Worm (Caenorhabditis elegans) whole organism, L4/young adult: ENCODE data around the gene rbbp-5.

Experiments
- W03F9.2 ChIP-seq: fragments of 150-350 bp; optimal IDR thresholded peaks from 2 replicates; lab custom pipeline; 2014; ENCODE audit warnings: missing biosample characterization, missing genetic modification characterization
- dao-5 ChIP-seq: sonication (generic microtip); optimal IDR thresholded peaks from 2 replicates; lab custom pipeline; 2016; ENCODE audit warnings: missing genotype, missing genetic modification characterization, moderate library complexity, missing compliant biosample characterization

DNA sequence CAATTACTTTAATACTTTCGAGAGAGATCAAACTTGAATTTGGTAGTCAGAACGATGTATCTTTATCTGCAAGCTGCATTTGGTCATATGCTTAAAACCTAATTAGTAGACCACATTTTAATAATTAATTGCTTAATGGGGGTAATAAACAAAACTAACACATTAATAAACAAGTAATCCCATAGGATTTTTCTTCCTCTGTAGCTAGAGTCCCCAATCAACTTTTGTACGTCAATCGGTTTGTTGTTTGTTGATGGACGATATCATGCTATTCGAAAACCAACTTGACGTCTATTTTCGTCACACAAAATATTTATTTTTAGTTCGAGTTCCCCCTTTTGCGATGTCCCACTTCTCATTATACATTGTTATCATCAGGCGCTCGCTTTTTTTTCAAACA, 3.8 kb downstream of the rbbp-5 start:
- TF ChIP-seq dao-5 (no peak), W03F9.2 (tag; lab: Kevin White, UChicago) (no peak)
